Worm (Caenorhabditis elegans): ENCODE measurements around the gene fbxb-49.

fbxb-49 gene

DNA sequence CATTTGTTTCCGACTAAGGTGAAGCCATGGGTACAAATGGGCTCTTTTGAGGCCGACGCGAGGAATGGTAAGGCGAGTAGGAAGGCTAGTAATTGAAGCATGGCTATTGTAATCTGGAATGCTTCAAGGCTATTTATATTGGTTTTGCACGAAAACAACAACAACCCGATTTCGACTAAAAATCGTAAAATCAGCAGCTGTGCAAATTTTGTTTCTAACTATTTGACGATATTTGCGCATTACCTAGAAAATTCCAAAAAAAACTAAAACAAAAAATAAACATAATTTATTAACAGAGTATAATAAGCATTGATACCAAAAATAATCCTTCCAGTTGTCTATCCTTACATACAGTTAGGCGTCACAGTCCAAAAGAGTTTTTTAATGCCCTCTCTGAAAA, 26.8 kb downstream of the fbxb-49 start, which contains the start of gene clec-20:
clec-20 (minus strand) TSS at position 101 of the 400 bp plus-strand sequence.
- no peak for TF ChIP-seq ceh-36 (tag; optimal IDR thresholded peaks at IDR 0.05)
- TF ChIP-seq ets-7 (tag; optimal IDR thresholded peaks at IDR 0.05): no peak
- no peak for TF ChIP-seq pes-1 (GFP tag; IDR thresholded peaks at IDR 0.05)
- TF ChIP-seq sea-1 (GFP tag; conservative IDR thresholded peaks at IDR 0.05): no peak
- no peak for TF ChIP-seq F13C5.2 (tag; optimal IDR thresholded peaks at IDR 0.05)
- TF ChIP-seq hnd-1 (tag; optimal IDR thresholded peaks at IDR 0.05): no peak
- TF ChIP-seq tbx-11 (GFP tag; IDR thresholded peaks at IDR 0.05): no peak
- TF ChIP-seq flt-1 (GFP tag; IDR thresholded peaks at IDR 0.05): no peak
- TF ChIP-seq hmg-4 (GFP tag; optimal IDR thresholded peaks at IDR 0.05): no peak
- no peak for TF ChIP-seq scrt-1 (GFP tag; IDR thresholded peaks at IDR 0.05)
- no peak for TF ChIP-seq hmbx-1 (tag; optimal IDR thresholded peaks at IDR 0.05)
- no peak for TF ChIP-seq B0310.2 (tag; optimal IDR thresholded peaks at IDR 0.05)
- TF ChIP-seq ceh-13 (GFP tag; optimal IDR thresholded peaks at IDR 0.05): no peak
- no peak for TF ChIP-seq aly-1 (tag; optimal IDR thresholded peaks at IDR 0.05)
- TF ChIP-seq ama-1 (optimal IDR thresholded peaks at IDR 0.05): no peak
- TF ChIP-seq tra-4 (tag; optimal IDR thresholded peaks at IDR 0.05): no peak
- no peak for TF ChIP-seq tbx-37 (GFP tag; conservative IDR thresholded peaks at IDR 0.05)

DNA sequence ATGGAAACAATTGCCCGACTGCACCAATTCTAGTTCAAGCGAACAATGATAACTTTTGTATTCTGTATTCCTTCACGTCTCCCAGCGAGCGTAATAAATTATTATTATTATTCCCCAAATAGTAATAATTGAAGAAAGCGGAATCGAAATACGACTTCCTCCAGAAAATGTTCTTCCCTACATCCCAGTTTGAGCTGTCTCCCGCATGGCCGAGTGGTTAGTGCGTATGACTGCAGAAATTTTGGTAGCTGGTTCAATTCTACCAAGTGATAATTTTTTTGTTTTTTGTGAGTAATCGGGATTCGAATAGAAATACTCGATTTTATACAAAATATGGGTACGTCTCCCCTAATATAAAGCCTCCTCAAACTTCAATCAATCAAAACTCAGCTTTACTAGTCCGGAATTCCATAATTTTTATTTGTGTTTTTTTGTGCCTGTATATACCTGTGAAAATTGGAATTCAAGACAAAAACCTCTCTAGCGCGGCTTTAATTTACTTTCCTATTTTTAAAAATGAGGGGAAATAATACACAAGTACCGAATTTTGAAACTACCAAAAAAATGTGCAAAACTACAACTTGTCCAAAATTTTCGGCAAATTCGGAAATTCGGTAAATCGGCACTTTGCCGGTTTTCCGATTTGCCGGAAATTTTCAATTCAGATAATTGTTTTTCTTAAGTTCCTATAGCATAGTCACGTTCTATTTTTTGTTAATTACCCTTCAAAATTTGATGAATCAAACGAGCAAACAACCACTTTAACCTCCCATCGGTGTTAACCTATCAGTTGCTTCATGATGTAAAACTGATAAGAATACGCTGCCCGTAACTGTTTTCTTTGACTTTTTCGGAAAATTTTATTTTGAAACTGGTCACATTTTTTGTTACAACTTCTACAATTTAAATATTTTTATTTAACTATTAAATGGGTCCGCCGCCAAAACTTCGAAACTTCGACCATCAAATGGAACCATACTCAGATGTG, 29.1 kb downstream of the fbxb-49 start, which contains the start of gene bath-46:
bath-46 (plus strand) TSS at position 806 of the 988 bp plus-strand sequence.
- TF ChIP-seq tra-4 (tag; optimal IDR thresholded peaks at IDR 0.05): no peak
- TF ChIP-seq B0310.2 (tag; optimal IDR thresholded peaks at IDR 0.05): no peak
- no peak for TF ChIP-seq tbx-37 (GFP tag; conservative IDR thresholded peaks at IDR 0.05)
- no peak for TF ChIP-seq scrt-1 (GFP tag; IDR thresholded peaks at IDR 0.05)
- TF ChIP-seq hmg-4 (GFP tag; optimal IDR thresholded peaks at IDR 0.05): no peak
- TF ChIP-seq aly-1 (tag; optimal IDR thresholded peaks at IDR 0.05): no peak
- TF ChIP-seq F13C5.2 (tag; optimal IDR thresholded peaks at IDR 0.05): no peak
- no peak for TF ChIP-seq hmbx-1 (tag; optimal IDR thresholded peaks at IDR 0.05)
- no peak for TF ChIP-seq pes-1 (GFP tag; IDR thresholded peaks at IDR 0.05)
- TF ChIP-seq tbx-11 (GFP tag; IDR thresholded peaks at IDR 0.05): no peak
- TF ChIP-seq flt-1 (GFP tag; IDR thresholded peaks at IDR 0.05): no peak
- TF ChIP-seq sea-1 (GFP tag; conservative IDR thresholded peaks at IDR 0.05): no peak
- TF ChIP-seq hnd-1 (tag; optimal IDR thresholded peaks at IDR 0.05): no peak
- TF ChIP-seq ama-1 (optimal IDR thresholded peaks at IDR 0.05): no peak

DNA sequence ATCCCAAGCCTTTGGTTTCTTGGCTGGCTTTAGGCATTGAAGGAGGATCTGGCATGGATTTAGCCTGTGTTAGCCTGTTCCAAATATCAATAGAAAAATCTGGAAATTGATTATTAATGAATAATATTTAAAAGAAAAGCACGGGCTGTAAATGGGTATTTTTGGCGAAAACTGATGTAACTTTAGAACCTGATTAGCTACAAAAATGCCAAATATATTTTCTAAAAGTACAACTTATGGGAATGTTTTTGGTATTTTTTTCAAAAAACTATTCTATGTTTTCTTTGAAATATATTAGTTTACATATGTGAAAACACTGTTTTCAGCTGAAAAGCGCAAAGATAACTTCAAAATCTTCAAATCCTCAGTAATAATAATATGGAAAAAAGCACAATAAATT, 32.3 kb downstream of the fbxb-49 start, which contains the start of gene bath-26:
bath-26 (minus strand) TSS at position 101 of the 400 bp plus-strand sequence.
- TF ChIP-seq ama-1 (optimal IDR thresholded peaks at IDR 0.05) (no peak), tbx-11 (GFP tag; IDR thresholded peaks at IDR 0.05) (no peak), pes-1 (GFP tag; IDR thresholded peaks at IDR 0.05) (no peak), ceh-13 (GFP tag; optimal IDR thresholded peaks at IDR 0.05) (no peak), tra-4 (tag; optimal IDR thresholded peaks at IDR 0.05) (no peak), flt-1 (GFP tag; IDR thresholded peaks at IDR 0.05) (no peak), scrt-1 (GFP tag; IDR thresholded peaks at IDR 0.05) (no peak), B0310.2 (tag; optimal IDR thresholded peaks at IDR 0.05) (no peak), tbx-37 (GFP tag; conservative IDR thresholded peaks at IDR 0.05) (no peak), ceh-36 (tag; optimal IDR thresholded peaks at IDR 0.05) (no peak), hmg-4 (GFP tag; optimal IDR thresholded peaks at IDR 0.05) (no peak), hmbx-1 (tag; optimal IDR thresholded peaks at IDR 0.05) (no peak), hnd-1 (tag; optimal IDR thresholded peaks at IDR 0.05) (no peak), sea-1 (GFP tag; conservative IDR thresholded peaks at IDR 0.05) (no peak), ets-7 (tag; optimal IDR thresholded peaks at IDR 0.05) (no peak), aly-1 (tag; optimal IDR thresholded peaks at IDR 0.05) (no peak), F13C5.2 (tag; optimal IDR thresholded peaks at IDR 0.05) (no peak)

DNA sequence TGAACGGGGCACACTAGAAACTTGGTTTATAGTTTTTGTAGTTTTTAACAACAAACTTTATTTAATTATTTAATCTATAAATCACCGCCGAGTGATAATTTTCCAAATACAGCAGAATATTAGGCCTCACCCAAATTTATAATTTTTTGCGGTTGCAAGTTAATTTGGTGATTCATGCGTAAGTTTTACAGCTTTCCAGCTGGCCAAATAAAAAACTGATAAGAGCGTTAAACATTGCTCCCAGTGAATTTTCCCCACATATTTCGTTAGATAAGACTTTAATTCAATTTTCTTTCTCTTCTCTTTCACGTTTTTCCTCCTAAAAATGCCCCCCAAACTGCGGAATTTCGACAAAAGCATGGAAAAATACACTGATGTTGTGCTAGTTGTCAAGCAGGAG, 33.2 kb downstream of the fbxb-49 start, which contains the start of gene bath-47:
bath-47 (plus strand) TSS at position 305 of the 400 bp plus-strand sequence.
- TF ChIP-seq aly-1 (tag; optimal IDR thresholded peaks at IDR 0.05) (no peak), tbx-37 (GFP tag; conservative IDR thresholded peaks at IDR 0.05) (no peak), sea-1 (GFP tag; conservative IDR thresholded peaks at IDR 0.05) (no peak), flt-1 (GFP tag; IDR thresholded peaks at IDR 0.05) (no peak), tra-4 (tag; optimal IDR thresholded peaks at IDR 0.05) (no peak), ama-1 (optimal IDR thresholded peaks at IDR 0.05) (no peak), pes-1 (GFP tag; IDR thresholded peaks at IDR 0.05) (no peak), scrt-1 (GFP tag; IDR thresholded peaks at IDR 0.05) (no peak)

DNA sequence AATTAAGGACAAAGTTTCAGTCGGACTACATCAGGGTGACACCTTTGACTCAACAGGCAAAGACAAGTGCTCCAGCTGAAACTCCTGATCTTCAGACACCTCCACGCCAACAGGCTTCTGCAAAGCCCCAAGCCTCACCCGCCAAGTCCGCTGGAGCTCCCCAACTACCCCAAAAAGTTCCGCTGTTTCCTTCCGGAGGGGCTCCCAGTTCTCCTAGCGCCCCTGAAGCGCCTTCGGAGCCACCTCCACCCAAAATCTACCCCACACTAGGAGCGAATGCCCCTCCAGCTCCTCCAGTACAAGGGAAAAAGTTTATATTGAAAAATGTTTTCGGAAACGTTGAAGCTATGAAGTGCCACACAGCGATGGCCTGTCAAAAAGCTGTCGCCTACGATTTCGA, 34.7 kb downstream of the fbxb-49 start:
- TF ChIP-seq tbx-11 (GFP tag; IDR thresholded peaks at IDR 0.05) (no peak), hmbx-1 (tag; optimal IDR thresholded peaks at IDR 0.05) (no peak), B0310.2 (tag; optimal IDR thresholded peaks at IDR 0.05) (no peak), tbx-37 (GFP tag; conservative IDR thresholded peaks at IDR 0.05) (no peak), hnd-1 (tag; optimal IDR thresholded peaks at IDR 0.05) (no peak), scrt-1 (GFP tag; IDR thresholded peaks at IDR 0.05) (no peak), tra-4 (tag; optimal IDR thresholded peaks at IDR 0.05) (no peak), pes-1 (GFP tag; IDR thresholded peaks at IDR 0.05) (no peak), sea-1 (GFP tag; conservative IDR thresholded peaks at IDR 0.05) (no peak), ets-7 (tag; optimal IDR thresholded peaks at IDR 0.05) (no peak), flt-1 (GFP tag; IDR thresholded peaks at IDR 0.05) (no peak), hmg-4 (GFP tag; optimal IDR thresholded peaks at IDR 0.05) (no peak), ceh-36 (tag; optimal IDR thresholded peaks at IDR 0.05) (no peak), aly-1 (tag; optimal IDR thresholded peaks at IDR 0.05) (no peak)

DNA sequence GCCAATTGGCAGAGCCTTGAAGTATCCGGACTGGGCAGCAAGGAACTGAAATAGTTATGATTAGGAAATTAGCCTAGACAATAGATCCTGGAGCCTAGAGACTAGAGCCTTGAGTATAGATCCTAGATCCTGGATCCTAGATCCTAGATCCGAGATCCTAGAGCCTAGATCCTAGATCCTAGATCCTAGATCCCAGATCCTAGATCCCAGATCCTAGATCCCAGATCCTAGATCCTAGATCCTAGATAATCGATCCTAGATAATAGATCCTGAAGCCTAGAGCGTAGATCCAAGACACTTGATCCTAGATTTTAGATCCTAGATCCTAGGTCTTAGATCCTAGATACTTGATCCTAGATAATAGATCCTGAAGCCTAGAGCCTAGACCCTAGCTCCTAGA, 36.7 kb downstream of the fbxb-49 start:
- TF ChIP-seq hmg-4 (GFP tag; optimal IDR thresholded peaks at IDR 0.05): no peak
- TF ChIP-seq hnd-1 (tag; optimal IDR thresholded peaks at IDR 0.05): no peak
- no peak for TF ChIP-seq pes-1 (GFP tag; IDR thresholded peaks at IDR 0.05)
- TF ChIP-seq hmbx-1 (tag; optimal IDR thresholded peaks at IDR 0.05): no peak

DNA sequence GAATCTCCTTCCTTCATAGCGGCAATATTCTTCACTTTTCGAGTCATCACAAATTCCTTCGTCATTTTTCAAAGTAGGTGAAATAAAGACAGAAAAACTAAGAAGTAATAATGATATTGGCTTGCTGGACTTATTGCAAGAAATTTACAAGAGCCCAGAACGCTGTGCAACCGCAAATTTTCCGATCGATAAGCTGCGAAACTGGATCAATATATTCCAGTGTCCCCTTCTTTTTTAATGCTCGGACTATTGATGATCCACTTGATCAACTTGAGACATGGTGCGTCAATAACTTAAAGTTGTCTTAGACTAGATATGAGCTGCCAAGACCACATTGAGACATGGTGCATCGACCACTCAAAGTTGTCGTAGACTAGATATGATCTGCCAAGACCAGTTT, 37.8 kb downstream of the fbxb-49 start, which contains the start of gene bath-33:
bath-33 (minus strand) TSS at position 101 of the 400 bp plus-strand sequence.
- TF ChIP-seq hmg-4 (GFP tag; optimal IDR thresholded peaks at IDR 0.05) (no peak), ets-7 (tag; optimal IDR thresholded peaks at IDR 0.05) (no peak), hnd-1 (tag; optimal IDR thresholded peaks at IDR 0.05) (no peak), aly-1 (tag; optimal IDR thresholded peaks at IDR 0.05) (no peak), flt-1 (GFP tag; IDR thresholded peaks at IDR 0.05) (no peak), sea-1 (GFP tag; conservative IDR thresholded peaks at IDR 0.05) (no peak), B0310.2 (tag; optimal IDR thresholded peaks at IDR 0.05) (no peak), tbx-37 (GFP tag; conservative IDR thresholded peaks at IDR 0.05) (no peak), ceh-36 (tag; optimal IDR thresholded peaks at IDR 0.05) (no peak), ama-1 (optimal IDR thresholded peaks at IDR 0.05) (no peak), ceh-13 (GFP tag; optimal IDR thresholded peaks at IDR 0.05) (no peak), pes-1 (GFP tag; IDR thresholded peaks at IDR 0.05) (no peak)
